Fruit fly (Drosophila melanogaster): ENCODE results near the gene abd-A.

Gene abd-A

DNA sequence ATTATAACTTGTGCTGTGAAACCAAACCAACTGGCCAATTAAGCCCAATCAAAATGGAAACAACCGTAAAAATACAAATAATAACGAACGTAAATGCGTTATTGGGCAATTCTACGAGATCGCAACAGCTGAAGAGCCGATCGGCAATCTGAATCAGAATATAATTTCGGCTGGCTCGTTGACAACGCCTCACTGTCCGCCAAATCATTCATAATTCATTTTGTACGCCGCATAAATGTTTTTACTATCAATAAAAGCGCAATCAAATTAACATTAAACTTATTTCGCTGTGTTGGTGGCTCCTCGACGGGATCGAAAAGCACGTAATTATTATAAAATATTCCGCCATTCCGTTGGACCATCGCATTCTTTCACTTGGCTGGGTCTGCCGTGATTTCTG is 10.9 kb upstream of the abd-A start:
- TF ChIP-seq fru (GFP tag; optimal IDR thresholded peaks at IDR 0.05) (no peak), lola (GFP tag; optimal IDR thresholded peaks at IDR 0.05) (no peak), Hr83 (GFP tag; optimal IDR thresholded peaks at IDR 0.05; ENCODE audit: poor library complexity, severe bottlenecking) (no peak), brk (GFP tag; optimal IDR thresholded peaks at IDR 0.05) (no peak), GATAd (GFP tag; optimal IDR thresholded peaks at IDR 0.05) (no peak), foxo (GFP tag; optimal IDR thresholded peaks at IDR 0.05) (no peak), psq (GFP tag; optimal IDR thresholded peaks at IDR 0.05) (no peak), usp (GFP tag; optimal IDR thresholded peaks at IDR 0.05) (no peak), Jra (GFP tag; optimal IDR thresholded peaks at IDR 0.05) (no peak), sv (GFP tag; optimal IDR thresholded peaks at IDR 0.05) (no peak), Dfd (GFP tag; optimal IDR thresholded peaks at IDR 0.05) (no peak), N (GFP tag; optimal IDR thresholded peaks at IDR 0.05) (no peak), ey (GFP tag; optimal IDR thresholded peaks at IDR 0.05) (no peak), OdsH (GFP tag; optimal IDR thresholded peaks at IDR 0.05) (no peak), dmrt93B (GFP tag; optimal IDR thresholded peaks at IDR 0.05) (no peak), Dif (GFP tag; optimal IDR thresholded peaks at IDR 0.05; ENCODE audit: partially characterized antibody) (no peak)

- TF ChIP-seq Hr83 (GFP tag; optimal IDR thresholded peaks at IDR 0.05; ENCODE audit: poor library complexity, severe bottlenecking) (no peak), woc (GFP tag; optimal IDR thresholded peaks at IDR 0.05) (no peak), Sp1 (GFP tag; optimal IDR thresholded peaks at IDR 0.05) (no peak), br (GFP tag; optimal IDR thresholded peaks at IDR 0.05) (no peak), dl (GFP tag; optimal IDR thresholded peaks at IDR 0.05; ENCODE audit: insufficient read depth in 1 of 2, partially characterized antibody in 2 of 2) (no peak)
Observed at dm6 chr3R:16839559-16840102, 9.8 kb upstream of the abd-A start.

- TF ChIP-seq Hnf4 (GFP tag; optimal IDR thresholded peaks at IDR 0.05) (no peak), rgr (GFP tag; optimal IDR thresholded peaks at IDR 0.05) (no peak), Sp1 (GFP tag; optimal IDR thresholded peaks at IDR 0.05) (no peak), CG32264 (GFP tag; optimal IDR thresholded peaks at IDR 0.05) (no peak), Mio (GFP tag; optimal IDR thresholded peaks at IDR 0.05) (no peak), GATAd (GFP tag; optimal IDR thresholded peaks at IDR 0.05) (no peak), OdsH (GFP tag; optimal IDR thresholded peaks at IDR 0.05) (no peak), lola (GFP tag; optimal IDR thresholded peaks at IDR 0.05) (no peak), Jra (GFP tag; optimal IDR thresholded peaks at IDR 0.05) (no peak), CrebA (GFP tag; optimal IDR thresholded peaks at IDR 0.05; ENCODE audit: borderline replicate concordance) (no peak), Hr83 (GFP tag; optimal IDR thresholded peaks at IDR 0.05; ENCODE audit: poor library complexity, severe bottlenecking) (no peak), br (GFP tag; optimal IDR thresholded peaks at IDR 0.05) (no peak)
Observed at dm6 chr3R:16837583-16838198, 7.8 kb upstream of the abd-A start.

- TF ChIP-seq Mio (GFP tag; optimal IDR thresholded peaks at IDR 0.05), result no peak
- TF ChIP-seq dl (GFP tag; optimal IDR thresholded peaks at IDR 0.05; ENCODE audit: insufficient read depth in 1 of 2, partially characterized antibody in 2 of 2), result no peak
- no peak for TF ChIP-seq Myc (optimal IDR thresholded peaks at IDR 0.05)
- TF ChIP-seq pan (optimal IDR thresholded peaks at IDR 0.05), result no peak
Observed at dm6 chr3R:16836021-16836420, 6.2 kb upstream of the abd-A start.

- TF ChIP-seq fru (GFP tag; optimal IDR thresholded peaks at IDR 0.05) (no peak), brk (GFP tag; optimal IDR thresholded peaks at IDR 0.05) (no peak), woc (GFP tag; optimal IDR thresholded peaks at IDR 0.05) (no peak), Hr78 (GFP tag; optimal IDR thresholded peaks at IDR 0.05) (no peak), Dif (GFP tag; optimal IDR thresholded peaks at IDR 0.05; ENCODE audit: partially characterized antibody) (no peak)
Observed at dm6 chr3R:16834294-16835003, 4.6 kb upstream of the abd-A start.

- no peak for TF ChIP-seq OdsH (GFP tag; optimal IDR thresholded peaks at IDR 0.05)
- no peak for TF ChIP-seq Rel (GFP tag; optimal IDR thresholded peaks at IDR 0.05)
- TF ChIP-seq Rel (tag; optimal IDR thresholded peaks at IDR 0.05), result peak; percentile 12
Observed at dm6 chr3R:16833022-16833421, 3.2 kb upstream of the abd-A start.
